Worm (Caenorhabditis elegans): ENCODE results near the gene ire-1.

DNA sequence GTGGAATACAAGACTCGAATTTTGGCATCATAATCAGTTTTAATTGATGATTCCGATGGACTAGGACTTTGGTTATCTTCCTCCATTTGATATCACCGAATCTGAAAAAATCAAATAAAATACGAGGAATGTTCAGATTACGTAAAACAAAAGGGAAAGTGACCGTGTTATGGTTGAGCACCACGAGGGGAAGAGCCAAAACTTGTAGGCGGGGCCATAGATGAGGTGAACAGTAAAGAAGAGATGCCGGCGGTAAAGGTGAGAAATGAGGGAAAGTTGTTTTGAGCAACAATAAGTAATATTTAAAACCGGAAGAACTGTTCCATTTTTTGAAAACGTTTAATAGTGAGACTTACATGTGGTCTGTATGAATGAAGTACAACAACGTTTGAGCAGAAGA lies 25.2 kb upstream of the ire-1 start, which contains the start of gene F10B5.3:
- no peak for TF ChIP-seq tbx-8 (GFP tag; optimal IDR thresholded peaks at IDR 0.05)
- TF ChIP-seq bed-3 (GFP tag; optimal IDR thresholded peaks at IDR 0.05) = no peak
- TF ChIP-seq nhr-12 (tag; optimal IDR thresholded peaks at IDR 0.05) = no peak
- no peak for TF ChIP-seq snpc-4 (tag; optimal IDR thresholded peaks at IDR 0.05)
- no peak for TF ChIP-seq elt-1 (tag; optimal IDR thresholded peaks at IDR 0.05; ENCODE audit: borderline replicate concordance, insufficient read depth)
- no peak for TF ChIP-seq lin-13 (tag; optimal IDR thresholded peaks at IDR 0.05)
- no peak for TF ChIP-seq nhr-237 (tag; optimal IDR thresholded peaks at IDR 0.05)
- TF ChIP-seq unc-39 (tag; optimal IDR thresholded peaks at IDR 0.05) = no peak
- no peak for TF ChIP-seq flh-1 (GFP tag; optimal IDR thresholded peaks at IDR 0.05)
- TF ChIP-seq ztf-11 (tag; optimal IDR thresholded peaks at IDR 0.05) = no peak
- no peak for TF ChIP-seq unc-62 (GFP tag; optimal IDR thresholded peaks at IDR 0.05)
- no peak for TF ChIP-seq pha-4 (tag; optimal IDR thresholded peaks at IDR 0.05)
- TF ChIP-seq lsy-2 (tag; optimal IDR thresholded peaks at IDR 0.05) = no peak
